Fruit fly (Drosophila melanogaster) whole organism, embryonic: ENCODE measurements around the gene CG32425.

Source experiments
- Bdp1 ChIP-seq: fragments of 200-800 bp; sonication (Bioruptor generic); optimal IDR thresholded peaks from 3 replicates; lab custom pipeline; 2016; ENCODE audit warnings: missing biosample characterization, missing genetic modification characterization
- CG10267 ChIP-seq: fragments of 200-800 bp; sonication (Bioruptor generic); optimal IDR thresholded peaks from 2 replicates; lab custom pipeline; 2018; ENCODE audit warnings: missing biosample characterization, mild to moderate bottlenecking, missing genetic modification characterization, moderate library complexity
- CG10274 ChIP-seq: fragments of 200-800 bp; sonication (Bioruptor generic); optimal IDR thresholded peaks from 3 replicates; lab custom pipeline; 2017; ENCODE audit warnings: missing biosample characterization, mild to moderate bottlenecking, missing genetic modification characterization
- CG10462 ChIP-seq: fragments of 200-800 bp; sonication (Bioruptor generic); optimal IDR thresholded peaks from 2 replicates; lab custom pipeline; 2016; ENCODE audit warnings: missing biosample characterization, missing genetic modification characterization
- CG10979 ChIP-seq: fragments of 200-800 bp; sonication (Bioruptor generic); optimal IDR thresholded peaks from 2 replicates; lab custom pipeline; 2018; ENCODE audit warnings: missing biosample characterization, mild to moderate bottlenecking, missing genetic modification characterization, moderate library complexity
- CG13624 ChIP-seq: fragments of 200-800 bp; sonication (Bioruptor generic); optimal IDR thresholded peaks from 2 replicates; lab custom pipeline; 2016; ENCODE audit warnings: missing biosample characterization, missing genetic modification characterization
- CG13775 ChIP-seq: fragments of 200-800 bp; sonication (Bioruptor generic); optimal IDR thresholded peaks from 3 replicates; lab custom pipeline; 2017; ENCODE audit warnings: missing biosample characterization, mild to moderate bottlenecking, missing genetic modification characterization
- CG15601 ChIP-seq: fragments of 200-800 bp; sonication (Bioruptor generic); optimal IDR thresholded peaks from 3 replicates; lab custom pipeline; 2019; ENCODE audit warnings: missing biosample characterization, mild to moderate bottlenecking, missing genetic modification characterization, moderate library complexity
- CG16815 ChIP-seq: fragments of 200-800 bp; sonication (Bioruptor generic); optimal IDR thresholded peaks from 3 replicates; lab custom pipeline; 2017; ENCODE audit warnings: missing biosample characterization, mild to moderate bottlenecking, missing genetic modification characterization
- CG2712 ChIP-seq: fragments of 200-800 bp; optimal IDR thresholded peaks from 3 replicates; lab custom pipeline; 2019; ENCODE audit warnings: missing biosample characterization, mild to moderate bottlenecking, missing genetic modification characterization, moderate library complexity
- CG30431 ChIP-seq: fragments of 200-800 bp; sonication (Bioruptor generic); optimal IDR thresholded peaks from 2 replicates; lab custom pipeline; 2017; ENCODE audit warnings: missing biosample characterization, missing genetic modification characterization
- CG32532 ChIP-seq: fragments of 200-800 bp; sonication (Bioruptor generic); IDR thresholded peaks from 2 replicates; pipeline ENCODE4 v1.3.6; 2022; ENCODE audit warnings: missing biosample characterization, missing genetic modification characterization
- CG33213 ChIP-seq: fragments of 200-800 bp; sonication (Bioruptor generic); optimal IDR thresholded peaks from 3 replicates; lab custom pipeline; 2016; ENCODE audit warnings: missing biosample characterization, missing genetic modification characterization
- CG33557 ChIP-seq: fragments of 200-800 bp; sonication (Bioruptor generic); optimal IDR thresholded peaks from 2 replicates; lab custom pipeline; 2019; ENCODE audit warnings: missing biosample characterization, mild to moderate bottlenecking, missing genetic modification characterization, moderate library complexity
- CG4404 ChIP-seq: fragments of 200-800 bp; sonication (Bioruptor generic); IDR thresholded peaks from 2 replicates; pipeline ENCODE4 v1.3.6; 2022; ENCODE audit warnings: missing biosample characterization, missing genetic modification characterization
- CG4617 ChIP-seq: fragments of 200-800 bp; sonication (Bioruptor generic); optimal IDR thresholded peaks from 3 replicates; lab custom pipeline; 2016; ENCODE audit warnings: missing biosample characterization, missing genetic modification characterization, borderline replicate concordance
- CG6175 ChIP-seq: fragments of 200-800 bp; sonication (Bioruptor generic); IDR thresholded peaks from 3 replicates; pipeline ENCODE4 v1.3.6; 2022; ENCODE audit warnings: missing biosample characterization, missing genetic modification characterization
- CG7963 ChIP-seq: fragments of 200-800 bp; sonication (Bioruptor generic); IDR thresholded peaks from 3 replicates; pipeline ENCODE4 v1.3.6; 2022; ENCODE audit warnings: missing biosample characterization, missing genetic modification characterization; ENCODE audit not compliant: partially characterized antibody
- CG8924 ChIP-seq: fragments of 200-800 bp; optimal IDR thresholded peaks from 3 replicates; lab custom pipeline; 2019; ENCODE audit warnings: missing biosample characterization, mild to moderate bottlenecking, missing genetic modification characterization, moderate library complexity
- CG8944 ChIP-seq: fragments of 200-800 bp; sonication (Bioruptor generic); optimal IDR thresholded peaks from 3 replicates; lab custom pipeline; 2016; ENCODE audit warnings: missing biosample characterization, missing genetic modification characterization
- Deaf1 ChIP-seq: fragments of 200-800 bp; optimal IDR thresholded peaks from 3 replicates; lab custom pipeline; 2019; ENCODE audit warnings: missing biosample characterization, mild to moderate bottlenecking, missing genetic modification characterization, moderate library complexity
- Drgx ChIP-seq: fragments of 200-800 bp; sonication (Bioruptor generic); IDR thresholded peaks from 2 replicates; pipeline ENCODE4 v1.3.6; 2022; ENCODE audit warnings: missing biosample characterization, missing genetic modification characterization
- Gsc ChIP-seq: fragments of 200-800 bp; sonication (Bioruptor generic); IDR thresholded peaks from 2 replicates; pipeline ENCODE4 v1.3.6; 2022; ENCODE audit warnings: missing biosample characterization, missing genetic modification characterization
- Gug ChIP-seq: fragments of 200-800 bp; sonication (Bioruptor generic); IDR thresholded peaks from 4 replicates; pipeline ENCODE4 v1.3.6; 2022; ENCODE audit warnings: missing biosample characterization, missing genetic modification characterization
- HHEX ChIP-seq: fragments of 200-800 bp; sonication (Bioruptor generic); optimal IDR thresholded peaks from 3 replicates; lab custom pipeline; 2017; ENCODE audit warnings: missing biosample characterization, mild to moderate bottlenecking, missing genetic modification characterization, missing genetic modification reagents
- Hr51 ChIP-seq, 2 experiments: fragments of 200-800 bp; sonication (Bioruptor generic); optimal IDR thresholded peaks; 2 replicates in 1 of 2; 3 replicates in 1 of 2; lab custom pipeline; 2016 to 2018; ENCODE audit warnings: missing biosample characterization in 2 of 2, missing genetic modification characterization in 2 of 2, mild to moderate bottlenecking in 1 of 2, moderate library complexity in 1 of 2
- Hsf ChIP-seq: fragments of 200-800 bp; sonication (Bioruptor generic); optimal IDR thresholded peaks from 3 replicates; lab custom pipeline; 2016; ENCODE audit warnings: missing biosample characterization, missing genetic modification characterization
- NC2α ChIP-seq: fragments of 200-800 bp; sonication (Bioruptor generic); optimal IDR thresholded peaks from 2 replicates; lab custom pipeline; 2016; ENCODE audit warnings: missing biosample characterization, missing genetic modification characterization
- Sox102F ChIP-seq: fragments of 200-800 bp; sonication (Bioruptor generic); optimal IDR thresholded peaks from 2 replicates; lab custom pipeline; 2018; ENCODE audit warnings: missing biosample characterization, mild to moderate bottlenecking, missing genetic modification characterization, moderate library complexity
- ara ChIP-seq: fragments of 200-800 bp; sonication (Bioruptor generic); IDR thresholded peaks from 2 replicates; pipeline ENCODE4 v1.3.6; 2022; ENCODE audit warnings: missing biosample characterization, missing genetic modification characterization
- cas ChIP-seq: fragments of 200-800 bp; sonication (Bioruptor generic); IDR thresholded peaks from 2 replicates; pipeline ENCODE4 v1.3.6; 2022; ENCODE audit warnings: missing biosample characterization, missing genetic modification characterization
- ci ChIP-seq: fragments of 200-800 bp; sonication (Bioruptor generic); IDR thresholded peaks from 3 replicates; pipeline ENCODE4 v1.3.6; 2022; ENCODE audit warnings: missing biosample characterization, missing genetic modification characterization
- dm ChIP-seq: fragments of 200-800 bp; sonication (Bioruptor generic); optimal IDR thresholded peaks from 3 replicates; lab custom pipeline; 2016; ENCODE audit warnings: missing biosample characterization, missing genetic modification characterization
- esg ChIP-seq: fragments of 200-800 bp; sonication (Bioruptor generic); conservative IDR thresholded peaks from 2 replicates; pipeline ENCODE4 v1.3.6; 2022; ENCODE audit warnings: missing biosample characterization, missing genetic modification characterization
- fd3F ChIP-seq: fragments of 200-800 bp; sonication (Bioruptor generic); optimal IDR thresholded peaks from 2 replicates; lab custom pipeline; 2018; ENCODE audit warnings: missing biosample characterization, mild to moderate bottlenecking, missing genetic modification characterization, moderate library complexity
- gcm2 ChIP-seq: fragments of 200-800 bp; sonication (Bioruptor generic); optimal IDR thresholded peaks from 2 replicates; lab custom pipeline; 2016; ENCODE audit warnings: missing biosample characterization, missing genetic modification characterization
- jumu ChIP-seq: fragments of 200-800 bp; sonication (Bioruptor generic); optimal IDR thresholded peaks from 3 replicates; lab custom pipeline; 2016; ENCODE audit warnings: missing biosample characterization, missing genetic modification characterization
- onecut ChIP-seq: fragments of 200-800 bp; sonication (Bioruptor generic); IDR thresholded peaks from 2 replicates; pipeline ENCODE4 v1.3.6; 2022; ENCODE audit warnings: missing biosample characterization, missing genetic modification characterization
- pan ChIP-seq, 4 experiments: fragments of >200 bp in 3 of 4; fragments of 200-800 bp in 1 of 4; sonication (Bioruptor generic) in 1 of 4; optimal IDR thresholded peaks in 3 of 4; IDR thresholded peaks in 1 of 4; 2 replicates each; pipeline versions ENCODE4 v1.3.6 to Lab custom; 2017 to 2022; ENCODE audit warnings: missing biosample characterization in 2 of 4, missing genetic modification characterization in 2 of 4, mixed read lengths in 1 of 4
- run ChIP-seq: fragments of 200-800 bp; sonication (Bioruptor generic); optimal IDR thresholded peaks from 3 replicates; lab custom pipeline; 2018; ENCODE audit warnings: missing biosample characterization, mild to moderate bottlenecking, missing genetic modification characterization
- scrt ChIP-seq: fragments of 200-800 bp; sonication (Bioruptor generic); optimal IDR thresholded peaks from 2 replicates; lab custom pipeline; 2018; ENCODE audit warnings: missing biosample characterization, mild to moderate bottlenecking, missing genetic modification characterization, moderate library complexity
- sens-2 ChIP-seq: fragments of 200-800 bp; sonication (Bioruptor generic); IDR thresholded peaks from 2 replicates; pipeline ENCODE4 v1.3.6; 2022; ENCODE audit warnings: missing biosample characterization, missing genetic modification characterization
- sna ChIP-seq: fragments of 200-800 bp; sonication (Bioruptor generic); IDR thresholded peaks from 2 replicates; pipeline ENCODE4 v1.3.6; 2022; ENCODE audit warnings: missing biosample characterization, missing genetic modification characterization; ENCODE audit not compliant: partially characterized antibody
- stc ChIP-seq: fragments of 200-800 bp; sonication (Bioruptor generic); IDR thresholded peaks from 2 replicates; pipeline ENCODE4 v1.3.6; 2022; ENCODE audit warnings: missing biosample characterization, missing genetic modification characterization
- stwl ChIP-seq: fragments of 200-800 bp; sonication (Bioruptor generic); optimal IDR thresholded peaks from 3 replicates; lab custom pipeline; 2018; ENCODE audit warnings: missing biosample characterization, mild to moderate bottlenecking, missing genetic modification characterization, moderate library complexity
- unc-4 ChIP-seq: fragments of 200-800 bp; sonication (Bioruptor generic); IDR thresholded peaks from 2 replicates; pipeline ENCODE4 v1.3.6; 2022; ENCODE audit warnings: missing biosample characterization, missing genetic modification characterization; ENCODE audit not compliant: partially characterized antibody
- vnd ChIP-seq: fragments of 200-800 bp; sonication (Bioruptor generic); IDR thresholded peaks from 3 replicates; pipeline ENCODE4 v1.3.6; 2022; ENCODE audit warnings: missing biosample characterization, missing genetic modification characterization; ENCODE audit not compliant: partially characterized antibody
- z ChIP-seq: fragments of 200-800 bp; sonication (Bioruptor generic); IDR thresholded peaks from 3 replicates; pipeline ENCODE4 v1.3.6; 2022; ENCODE audit warnings: missing biosample characterization, missing genetic modification characterization

CG32425 gene

dm6 chr3L:20509121-20509934 lies 12.2 kb downstream of the CG32425 start (continued):
- peak; percentile 72 for TF ChIP-seq Sox102F (GFP tag; lab: Kevin White, UChicago)
- peak; percentile 76 for TF ChIP-seq Hsf
- TF ChIP-seq jumu (GFP tag; lab: Kevin White, UChicago), result peak; percentile 37
- no peak for TF ChIP-seq z
- peak; percentile 68 for TF ChIP-seq fd3F
- TF ChIP-seq Deaf1, result peak; percentile 60
- peak; percentile 64 for TF ChIP-seq Bdp1 (GFP tag; lab: Kevin White, UChicago)
- peak; percentile 58 to 84 for TF ChIP-seq Hr51 (GFP tag; optimal IDR thresholded peaks at IDR 0.05; lab: Kevin White, UChicago)
- no peak for TF ChIP-seq CG6175
- no peak for TF ChIP-seq ci
- TF ChIP-seq CG15601 (tag; lab: Kevin White, UChicago), result peak; percentile 74
- peak; percentile 86 for TF ChIP-seq CG13775 (GFP tag; lab: Kevin White, UChicago)
- no peak for TF ChIP-seq sens-2
- peak; percentile 49 for TF ChIP-seq CG10462 (GFP tag; lab: Kevin White, UChicago)
- no peak for TF ChIP-seq sna (GFP tag; lab: Robert Waterston, UW)
- peak; percentile 90 for TF ChIP-seq CG8924 (tag; lab: Kevin White, UChicago)
- TF ChIP-seq CG32532 (GFP tag; lab: Robert Waterston, UW), result peak; percentile 65; the same call in 1 of the 2 replicates
- TF ChIP-seq CG30431 (GFP tag; lab: Kevin White, UChicago), result peak; percentile 62
- peak; percentile 80 for TF ChIP-seq CG16815 (GFP tag; lab: Kevin White, UChicago)
- no peak for TF ChIP-seq CG7963 (GFP tag; lab: Robert Waterston, UW)
- peak; percentile 14 for TF ChIP-seq dm (GFP tag; lab: Kevin White, UChicago)
- no peak for TF ChIP-seq unc-4 (GFP tag; lab: Robert Waterston, UW)
- no peak for TF ChIP-seq CG4404
- TF ChIP-seq CG13624 (GFP tag; lab: Kevin White, UChicago), result peak; percentile 83
- TF ChIP-seq Gsc (GFP tag; lab: Robert Waterston, UW), result no peak
- peak; percentile 69 for TF ChIP-seq HHEX (GFP tag; lab: Kevin White, UChicago)
- TF ChIP-seq Gug (GFP tag; lab: Robert Waterston, UW), result no peak
- TF ChIP-seq gcm2, result peak; percentile 42
- TF ChIP-seq esg (GFP tag; lab: Robert Waterston, UW), result peak; percentile 37; the same call in 1 of the 2 replicates
- TF ChIP-seq vnd (GFP tag; lab: Robert Waterston, UW), result no peak
- peak; percentile 20 for TF ChIP-seq CG8944
- peak; percentile 85 for TF ChIP-seq CG2712
- no peak for TF ChIP-seq CG4617 (GFP tag; lab: Kevin White, UChicago)
- peak; percentile 44 for TF ChIP-seq CG33213 (GFP tag; lab: Kevin White, UChicago)
- 0 out of 2 replicates have a peak, but pooled peaks have one; percentile 11 for TF ChIP-seq ara (GFP tag; lab: Robert Waterston, UW)
- TF ChIP-seq CG10267 (tag; lab: Kevin White, UChicago), result peak; percentile 82
- peak; percentile 41; the same call in 1 of the 2 replicates for TF ChIP-seq Drgx (GFP tag; lab: Robert Waterston, UW)
- no peak for TF ChIP-seq pan (optimal IDR thresholded peaks at IDR 0.05; lab: Kevin White, UChicago)
- peak in 1 of 2 experiments; percentile 11 for TF ChIP-seq pan (GFP tag; optimal IDR thresholded peaks at IDR 0.05 in 1 of 2, IDR thresholded peaks at IDR 0.05 in 1 of 2)
- peak; percentile 59 for TF ChIP-seq CG33557 (GFP tag; lab: Kevin White, UChicago)
- peak; percentile 34; the same call in 1 of the 2 replicates for TF ChIP-seq onecut (GFP tag; lab: Robert Waterston, UW)
- no peak for TF ChIP-seq stc (GFP tag; lab: Robert Waterston, UW)
- no peak for TF ChIP-seq cas (GFP tag; lab: Robert Waterston, UW)
- TF ChIP-seq NC2α (GFP tag; lab: Kevin White, UChicago), result peak; percentile 25
- TF ChIP-seq stwl (tag; lab: Kevin White, UChicago), result no peak
- peak; percentile 27 for TF ChIP-seq run (tag; lab: Kevin White, UChicago)
- TF ChIP-seq scrt (GFP tag; lab: Kevin White, UChicago), result peak; percentile 78
- peak; percentile 83 for TF ChIP-seq CG10979
- peak; percentile 60 for TF ChIP-seq CG10274 (GFP tag; lab: Kevin White, UChicago)
